Worm (Caenorhabditis elegans) whole organism, L1 larva: ENCODE measurements around the gene Y57A10A.4.
A peak's percentile ranks its signal among the peaks of the same experiment; 100 is the strongest.
"Not testable (repeated sequence)": the region's sequence is repeated elsewhere in the genome, so short reads cannot be mapped to it uniquely, and the experiment has no call there.

ENCODE experiments used
- C34B4.2 ChIP-seq: sonication (generic microtip); optimal IDR thresholded peaks from 2 replicates; lab custom pipeline; 2017; ENCODE audit warnings: mild to moderate bottlenecking, missing genetic modification characterization, missing compliant biosample characterization
- alr-1 ChIP-seq: fragments of 200-800 bp; sonication (Bioruptor generic); optimal IDR thresholded peaks from 2 replicates; lab custom pipeline; 2018; ENCODE audit warnings: borderline replicate concordance, mild to moderate bottlenecking, missing genetic modification characterization, missing compliant biosample characterization
- ama-1 ChIP-seq: fragments of 150-350 bp; optimal IDR thresholded peaks from 2 replicates; lab custom pipeline; 2014
- blmp-1 ChIP-seq: fragments of 150-350 bp; optimal IDR thresholded peaks from 2 replicates; lab custom pipeline; 2014; ENCODE audit warnings: missing biosample characterization, missing genetic modification characterization
- ceh-63 ChIP-seq: fragments of 200-800 bp; sonication (Bioruptor generic); optimal IDR thresholded peaks from 2 replicates; lab custom pipeline; 2018; ENCODE audit warnings: mild to moderate bottlenecking, missing genetic modification characterization, missing compliant biosample characterization
- ceh-8 ChIP-seq: fragments of 200-800 bp; sonication (Bioruptor generic); optimal IDR thresholded peaks from 2 replicates; lab custom pipeline; 2018; ENCODE audit warnings: mild to moderate bottlenecking, missing genetic modification characterization, moderate library complexity, missing compliant biosample characterization
- ceh-82 ChIP-seq, 3 experiments: fragments of 150-350 bp in 1 of 3; sonication (generic microtip) in 2 of 3; optimal IDR thresholded peaks; 2 replicates each; lab custom pipeline; 2014 to 2017; ENCODE audit warnings: missing biosample characterization in 3 of 3, missing genetic modification characterization in 3 of 3
- ceh-88 ChIP-seq: fragments of 200-800 bp; sonication (Bioruptor generic); IDR thresholded peaks from 2 replicates; pipeline ENCODE4 v1.3.6; 2022; ENCODE audit warnings: missing genetic modification characterization, missing compliant biosample characterization
- ceh-90 ChIP-seq: sonication (generic microtip); optimal IDR thresholded peaks from 2 replicates; lab custom pipeline; 2016; ENCODE audit warnings: missing genetic modification characterization, missing compliant biosample characterization
- ces-1 ChIP-seq: fragments of 150-350 bp; optimal IDR thresholded peaks from 2 replicates; lab custom pipeline; 2014; ENCODE audit warnings: missing biosample characterization, missing genetic modification reagents, missing genetic modification characterization
- efl-1 ChIP-seq, 4 experiments: fragments of 150-350 bp; optimal IDR thresholded peaks in 3 of 4; peaks in 1 of 4; 1 replicate in 1 of 4; 2 replicates in 3 of 4; lab custom pipeline; 2014; ENCODE audit warnings: missing biosample characterization in 2 of 4, missing genetic modification characterization in 2 of 4, missing genetic modification reagents in 2 of 4
- egl-13 ChIP-seq: sonication (generic microtip); optimal IDR thresholded peaks from 2 replicates; lab custom pipeline; 2016; ENCODE audit warnings: missing genotype, missing genetic modification reagents, missing genetic modification characterization, missing compliant biosample characterization
- egl-27 ChIP-seq, 2 experiments: fragments of 150-350 bp in 1 of 2; sonication (generic microtip); optimal IDR thresholded peaks; 3 replicates each; lab custom pipeline; 2017 to 2018; ENCODE audit warnings: missing biosample characterization in 2 of 2, missing genetic modification characterization in 2 of 2, missing genetic modification reagents in 2 of 2
- elt-2 ChIP-seq: sonication (generic microtip); optimal IDR thresholded peaks from 2 replicates; lab custom pipeline; 2016; ENCODE audit warnings: missing genetic modification characterization, mild to moderate bottlenecking, inconsistent platforms, missing compliant biosample characterization, missing genetic modification reagents
- elt-3 ChIP-seq, 6 experiments: fragments of 150-350 bp in 1 of 6; sonication (generic microtip); optimal IDR thresholded peaks; 2 replicates each; lab custom pipeline; 2017 to 2018; ENCODE audit warnings: missing biosample characterization in 6 of 6, missing genetic modification characterization in 6 of 6, inconsistent platforms in 1 of 6
- ets-5 ChIP-seq: fragments of 200-800 bp; sonication (Bioruptor generic); IDR thresholded peaks from 2 replicates; pipeline ENCODE4 v1.3.6; 2022; ENCODE audit warnings: missing genetic modification characterization, missing compliant biosample characterization
- fkh-10 ChIP-seq: sonication (generic microtip); optimal IDR thresholded peaks from 2 replicates; lab custom pipeline; 2017; ENCODE audit warnings: missing biosample characterization, missing genetic modification reagents, missing genetic modification characterization
- fkh-8 ChIP-seq: sonication (generic microtip); optimal IDR thresholded peaks from 2 replicates; lab custom pipeline; 2016; ENCODE audit warnings: mild to moderate bottlenecking, missing genetic modification characterization, missing compliant biosample characterization
- isw-1 ChIP-seq: fragments of 200-800 bp; sonication (Bioruptor generic); IDR thresholded peaks from 2 replicates; pipeline ENCODE4 v1.3.6; 2022; ENCODE audit warnings: missing genetic modification characterization, missing compliant biosample characterization
- jun-1 ChIP-seq: fragments of 150-350 bp; optimal IDR thresholded peaks from 2 replicates; lab custom pipeline; 2014; ENCODE audit warnings: missing biosample characterization, missing genetic modification reagents, missing genetic modification characterization
- lin-14 ChIP-seq: fragments of 200-800 bp; sonication (Bioruptor generic); optimal IDR thresholded peaks from 2 replicates; lab custom pipeline; 2018; ENCODE audit warnings: mild to moderate bottlenecking, missing genetic modification characterization, moderate library complexity, missing compliant biosample characterization
- lin-15B ChIP-seq: fragments of 150-350 bp; sonication (generic microtip); optimal IDR thresholded peaks from 3 replicates; lab custom pipeline; 2014; ENCODE audit warnings: missing biosample characterization, missing genetic modification characterization
- lin-39 ChIP-seq: fragments of 150-350 bp; optimal IDR thresholded peaks from 2 replicates; lab custom pipeline; 2014; ENCODE audit warnings: missing biosample characterization, missing genetic modification reagents, missing genetic modification characterization
- lir-3 ChIP-seq: sonication (generic microtip); optimal IDR thresholded peaks from 2 replicates; lab custom pipeline; 2016; ENCODE audit warnings: mild to moderate bottlenecking, missing genetic modification characterization, moderate library complexity, missing compliant biosample characterization; ENCODE audit not compliant: poor library complexity
- mdl-1 ChIP-seq, 2 experiments: fragments of 150-350 bp; optimal IDR thresholded peaks; 2 replicates each; lab custom pipeline; 2014 to 2017; ENCODE audit warnings: missing biosample characterization in 2 of 2, missing genetic modification characterization in 2 of 2, inconsistent platforms in 1 of 2
- mep-1 ChIP-seq: fragments of 150-350 bp; optimal IDR thresholded peaks from 2 replicates; lab custom pipeline; 2014; ENCODE audit warnings: missing biosample characterization, missing genetic modification characterization
- nhr-12 ChIP-seq: sonication (generic microtip); optimal IDR thresholded peaks from 2 replicates; lab custom pipeline; 2017; ENCODE audit warnings: missing biosample characterization, missing genetic modification characterization
- nhr-19 ChIP-seq: fragments of 200-800 bp; sonication (Bioruptor generic); conservative IDR thresholded peaks from 2 replicates; pipeline ENCODE4 v1.3.6; 2022; ENCODE audit warnings: missing genetic modification characterization, missing compliant biosample characterization
- nhr-237 ChIP-seq: fragments of 150-350 bp; optimal IDR thresholded peaks from 2 replicates; lab custom pipeline; 2014; ENCODE audit warnings: missing biosample characterization, missing genetic modification characterization
- nhr-28 ChIP-seq: fragments of 150-350 bp; optimal IDR thresholded peaks from 2 replicates; lab custom pipeline; 2014; ENCODE audit warnings: missing biosample characterization, missing genetic modification characterization
- nhr-77 ChIP-seq: fragments of 150-350 bp; optimal IDR thresholded peaks from 2 replicates; lab custom pipeline; 2014; ENCODE audit warnings: missing biosample characterization, missing genetic modification characterization
- nhr-84 ChIP-seq: sonication (generic microtip); optimal IDR thresholded peaks from 2 replicates; lab custom pipeline; 2017; ENCODE audit warnings: missing biosample characterization, missing genetic modification characterization
- nhr-85 ChIP-seq: sonication (generic microtip); peaks from one replicate; lab custom pipeline; 2016; ENCODE audit warnings: missing genetic modification characterization, inconsistent platforms, missing compliant biosample characterization
- nhr-90 ChIP-seq: sonication (generic microtip); optimal IDR thresholded peaks from 2 replicates; lab custom pipeline; 2016; ENCODE audit warnings: mild to moderate bottlenecking, missing genetic modification characterization, missing compliant biosample characterization; ENCODE audit not compliant: poor library complexity
- pax-3 ChIP-seq: fragments of 200-800 bp; sonication (Bioruptor generic); optimal IDR thresholded peaks from 2 replicates; lab custom pipeline; 2018; ENCODE audit warnings: mild to moderate bottlenecking, missing genetic modification characterization, moderate library complexity, missing compliant biosample characterization
- pqm-1 ChIP-seq: sonication (generic microtip); optimal IDR thresholded peaks from 3 replicates; lab custom pipeline; 2017; ENCODE audit warnings: missing biosample characterization, missing genetic modification characterization
- rnt-1 ChIP-seq: sonication (generic microtip); optimal IDR thresholded peaks from 2 replicates; lab custom pipeline; 2016; ENCODE audit warnings: mild to moderate bottlenecking, missing genetic modification characterization, moderate library complexity, missing compliant biosample characterization
- skn-1 ChIP-seq: fragments of 150-350 bp; optimal IDR thresholded peaks from 2 replicates; lab custom pipeline; 2014; ENCODE audit warnings: missing biosample characterization, missing genetic modification characterization
- snu-23 ChIP-seq: sonication (generic microtip); optimal IDR thresholded peaks from 2 replicates; lab custom pipeline; 2016; ENCODE audit warnings: missing genetic modification characterization, missing compliant biosample characterization
- sox-4 ChIP-seq: sonication (generic microtip); optimal IDR thresholded peaks from 2 replicates; lab custom pipeline; 2016; ENCODE audit warnings: missing genetic modification characterization, missing compliant biosample characterization
- sup-37 ChIP-seq: fragments of 200-800 bp; sonication (Bioruptor generic); optimal IDR thresholded peaks from 2 replicates; lab custom pipeline; 2018; ENCODE audit warnings: mild to moderate bottlenecking, missing genetic modification characterization, missing compliant biosample characterization
- tbx-2 ChIP-seq: sonication (generic microtip); optimal IDR thresholded peaks from 2 replicates; lab custom pipeline; 2016; ENCODE audit warnings: missing genetic modification characterization, missing compliant biosample characterization
- unc-130 ChIP-seq: fragments of 150-350 bp; optimal IDR thresholded peaks from 2 replicates; lab custom pipeline; 2017; ENCODE audit warnings: missing biosample characterization, missing genetic modification characterization, inconsistent platforms
- unc-62 ChIP-seq: fragments of 150-350 bp; optimal IDR thresholded peaks from 2 replicates; lab custom pipeline; 2014; ENCODE audit warnings: missing biosample characterization, missing genetic modification reagents, missing genetic modification characterization
- unc-86 ChIP-seq: sonication (generic microtip); optimal IDR thresholded peaks from 2 replicates; lab custom pipeline; 2016; ENCODE audit warnings: missing genetic modification characterization, missing compliant biosample characterization
- unc-98 ChIP-seq: fragments of 200-800 bp; sonication (Bioruptor generic); IDR thresholded peaks from 2 replicates; pipeline ENCODE4 v1.3.6; 2022; ENCODE audit warnings: missing genetic modification characterization, missing compliant biosample characterization
- xbp-1 ChIP-seq: sonication (generic microtip); optimal IDR thresholded peaks from 2 replicates; lab custom pipeline; 2016; ENCODE audit warnings: missing genetic modification characterization, missing compliant biosample characterization
- zip-4 ChIP-seq: fragments of 200-800 bp; sonication (Bioruptor generic); optimal IDR thresholded peaks from 2 replicates; lab custom pipeline; 2018; ENCODE audit warnings: mild to moderate bottlenecking, missing genetic modification characterization, moderate library complexity, missing compliant biosample characterization
- ztf-11 ChIP-seq, 2 experiments: sonication (generic microtip); optimal IDR thresholded peaks; 2 replicates each; lab custom pipeline; 2016 to 2017; ENCODE audit warnings: missing genetic modification characterization in 2 of 2, missing biosample characterization in 1 of 2, missing compliant biosample characterization in 1 of 2

The Y57A10A.4 gene

DNA sequence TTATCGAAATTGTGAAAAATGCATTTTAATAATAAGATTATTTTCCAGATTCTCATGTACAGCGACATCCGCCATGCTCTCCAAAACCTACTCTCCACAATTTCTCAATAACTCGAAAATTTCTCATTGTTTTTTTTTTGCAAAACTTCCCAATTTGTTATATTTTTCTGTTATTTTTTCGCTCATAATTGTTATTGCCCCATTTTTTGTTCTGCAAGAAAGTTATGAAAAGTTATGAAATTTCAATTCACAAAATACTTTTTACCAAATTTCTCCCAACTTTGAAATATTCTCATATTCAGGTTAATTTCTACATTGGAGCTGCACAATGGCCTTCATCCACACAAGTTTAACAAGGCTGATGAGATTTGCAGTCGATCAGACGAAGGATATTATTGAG is at the start of gene Y57A10A.4:
TSS of gene Y57A10A.4 (plus strand) at position 301 of the 400 bp plus-strand sequence.
- TF ChIP-seq sox-4 (tag; lab: Kevin White, UChicago); zip-4 (GFP tag; lab: Kevin White, UChicago); unc-86 (tag; lab: Kevin White, UChicago): not testable (repeated sequence)

DNA sequence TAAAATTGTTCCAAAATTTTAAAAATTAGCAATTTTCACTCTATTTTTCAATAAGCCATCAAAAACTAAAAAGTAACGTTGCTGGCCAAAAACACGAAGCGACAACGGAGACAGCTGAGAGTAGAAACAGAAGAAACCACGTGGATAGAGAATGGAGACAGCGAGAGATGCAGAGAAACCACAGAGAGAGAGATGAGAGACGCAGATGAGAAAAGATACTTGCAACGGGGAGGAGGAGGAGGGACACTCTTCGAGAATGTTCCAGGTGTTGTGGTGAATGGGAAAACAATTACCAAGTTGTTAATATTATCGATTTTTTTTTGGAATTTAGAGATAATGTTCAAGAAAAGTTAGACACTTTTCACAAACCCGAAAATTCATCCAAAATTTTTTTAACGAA is 49.4 kb upstream of the Y57A10A.4 start:
- TF ChIP-seq rnt-1, result peak; percentile 98
- no peak for TF ChIP-seq lir-3 (tag; lab: Kevin White, UChicago)
- TF ChIP-seq tbx-2 (tag; lab: Kevin White, UChicago), result peak; percentile 87
- TF ChIP-seq isw-1 (GFP tag; lab: Robert Waterston, UW), result peak; percentile 81
- peak; percentile 92 for TF ChIP-seq nhr-19 (GFP tag; lab: Robert Waterston, UW)
- TF ChIP-seq ztf-11 (tag; optimal IDR thresholded peaks at IDR 0.05; lab: Kevin White, UChicago), result peak in 1 of 2 experiments; percentile 59
- peak; percentile 88 for TF ChIP-seq unc-86 (tag; lab: Kevin White, UChicago)
- peak; percentile 79 for TF ChIP-seq ama-1 (lab: Kevin White, UChicago)
- TF ChIP-seq alr-1 (tag; lab: Kevin White, UChicago), result no peak
- TF ChIP-seq unc-130 (tag; lab: Kevin White, UChicago), result peak; percentile 91
- TF ChIP-seq nhr-85 (tag; lab: Kevin White, UChicago), result peak; percentile 98
- no peak for TF ChIP-seq ceh-8 (GFP tag; lab: Kevin White, UChicago)
- TF ChIP-seq unc-62 (GFP tag; lab: Kevin White, UChicago), result no peak
- TF ChIP-seq ceh-82 (tag; optimal IDR thresholded peaks at IDR 0.05; lab: Kevin White, UChicago), result peak; percentile 54 to 89 (median 83)
- peak; percentile 83 for TF ChIP-seq blmp-1 (tag; lab: Kevin White, UChicago)
- TF ChIP-seq ceh-90, result no peak
- no peak; the same call in 1 of the 2 replicates for TF ChIP-seq unc-98 (GFP tag; lab: Robert Waterston, UW)
- peak; percentile 82 for TF ChIP-seq nhr-77 (tag; lab: Kevin White, UChicago)
- TF ChIP-seq ces-1 (GFP tag; lab: Kevin White, UChicago), result no peak
- TF ChIP-seq elt-3 (tag; optimal IDR thresholded peaks at IDR 0.05; lab: Kevin White, UChicago), result peak in 3 of 6 experiments; percentile 22 to 94 (median 70)
- TF ChIP-seq ceh-88 (GFP tag; lab: Robert Waterston, UW), result peak; percentile 46; the same call in 1 of the 2 replicates
- peak; percentile 98 for TF ChIP-seq lin-14 (GFP tag; lab: Kevin White, UChicago)
- TF ChIP-seq skn-1 (tag; lab: Kevin White, UChicago), result peak; percentile 94
- TF ChIP-seq snu-23 (GFP tag; lab: Kevin White, UChicago), result peak; percentile 99
- peak; percentile 50 for TF ChIP-seq sup-37
- no peak for TF ChIP-seq pqm-1 (tag; lab: Kevin White, UChicago)
- TF ChIP-seq nhr-90 (tag; lab: Kevin White, UChicago), result peak; percentile 93
- TF ChIP-seq nhr-237, result peak; percentile 56
- TF ChIP-seq jun-1 (tag; lab: Kevin White, UChicago), result peak; percentile 92
- TF ChIP-seq ets-5 (GFP tag; lab: Robert Waterston, UW), result no peak
- TF ChIP-seq nhr-28 (tag; lab: Kevin White, UChicago), result peak; percentile 38
- TF ChIP-seq efl-1 (optimal IDR thresholded peaks at IDR 0.05; lab: Kevin White, UChicago), result peak; percentile 88 to 90
- peak; percentile 80 to 97 for TF ChIP-seq efl-1 (GFP tag; optimal IDR thresholded peaks at IDR 0.05 in 1 of 2; lab: Kevin White, UChicago)
- TF ChIP-seq fkh-8 (tag; lab: Kevin White, UChicago), result peak; percentile 98
- peak; percentile 99 for TF ChIP-seq mep-1 (tag; lab: Kevin White, UChicago)
- TF ChIP-seq lin-39, result peak; percentile 75
- peak; percentile 22 for TF ChIP-seq fkh-10 (GFP tag; lab: Kevin White, UChicago)
- TF ChIP-seq egl-13, result peak; percentile 86
- no peak for TF ChIP-seq nhr-12 (tag; lab: Kevin White, UChicago)
- no peak for TF ChIP-seq C34B4.2 (tag; lab: Kevin White, UChicago)
- peak; percentile 60 for TF ChIP-seq lin-15B (tag; lab: Kevin White, UChicago)
- peak; percentile 71 for TF ChIP-seq sox-4 (tag; lab: Kevin White, UChicago)
- peak; percentile 36 for TF ChIP-seq elt-2 (tag; lab: Kevin White, UChicago)
- TF ChIP-seq ceh-63 (GFP tag; lab: Kevin White, UChicago), result no peak
- TF ChIP-seq pax-3, result peak; percentile 68
- peak in 1 of 2 experiments; percentile 30 for TF ChIP-seq egl-27 (tag; optimal IDR thresholded peaks at IDR 0.05; lab: Kevin White, UChicago)
- peak; percentile 78 to 99 for TF ChIP-seq mdl-1 (tag; optimal IDR thresholded peaks at IDR 0.05; lab: Kevin White, UChicago)
- TF ChIP-seq nhr-84, result no peak
- TF ChIP-seq xbp-1 (tag; lab: Kevin White, UChicago), result peak; percentile 87
